Worm (Caenorhabditis elegans): ENCODE results near the gene ceh-81.

Gene ceh-81

DNA sequence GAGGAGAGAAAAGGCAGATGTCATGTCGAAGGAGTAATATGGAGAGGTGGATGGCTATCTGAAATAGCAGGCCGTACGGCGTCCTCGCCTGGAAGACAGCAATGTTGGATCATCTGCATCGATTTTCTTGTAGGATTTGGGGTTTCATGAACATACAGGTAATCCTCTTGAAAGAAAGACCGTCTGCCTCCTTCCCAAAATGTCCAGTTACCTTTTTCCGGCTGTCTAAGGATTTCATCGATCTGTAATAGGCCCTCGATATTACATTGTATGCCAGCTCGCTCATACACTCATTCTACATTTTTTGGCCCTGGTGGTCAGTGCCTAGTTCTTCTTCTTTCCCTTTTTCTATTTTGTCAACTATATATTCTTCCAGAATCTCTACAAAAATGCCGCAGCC is 7.8 kb upstream of the ceh-81 start, which contains the start of the genes fbxb-5 and btb-8:
fbxb-5 (minus strand) TSS at position 101 of the 400 bp plus-strand sequence.
btb-8 (plus strand) TSS at position 377 of the 400 bp plus-strand sequence.
- TF ChIP-seq him-1 (tag; optimal IDR thresholded peaks at IDR 0.05) (no peak), W03F9.2 (tag; optimal IDR thresholded peaks at IDR 0.05) (no peak), dao-5 (tag; optimal IDR thresholded peaks at IDR 0.05) (no peak)

DNA sequence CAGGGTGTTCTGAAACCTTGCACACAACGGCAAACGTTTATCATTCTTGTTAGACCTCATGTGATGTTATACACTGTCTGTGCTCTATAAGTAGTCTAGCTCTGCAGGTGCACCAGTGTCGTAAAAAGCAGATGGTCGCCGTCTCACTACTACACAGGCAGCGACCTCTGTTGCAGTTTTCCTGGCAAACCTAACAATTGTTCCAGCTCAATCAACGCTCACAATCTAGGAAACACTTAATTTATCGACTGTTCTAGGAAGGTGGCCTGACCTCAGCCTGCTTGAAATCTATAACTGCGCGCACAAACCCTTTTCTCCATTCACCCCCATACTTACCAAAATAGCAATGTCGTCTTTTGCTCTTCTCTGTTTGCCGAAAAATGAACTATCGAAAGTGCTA is 5.9 kb upstream of the ceh-81 start, which contains the start of gene fbxb-11:
fbxb-11 (plus strand) TSS at position 301 of the 400 bp plus-strand sequence.
- TF ChIP-seq him-1 (tag; optimal IDR thresholded peaks at IDR 0.05): no peak
- TF ChIP-seq W03F9.2 (tag; optimal IDR thresholded peaks at IDR 0.05): no peak
- TF ChIP-seq dao-5 (tag; optimal IDR thresholded peaks at IDR 0.05): no peak

DNA sequence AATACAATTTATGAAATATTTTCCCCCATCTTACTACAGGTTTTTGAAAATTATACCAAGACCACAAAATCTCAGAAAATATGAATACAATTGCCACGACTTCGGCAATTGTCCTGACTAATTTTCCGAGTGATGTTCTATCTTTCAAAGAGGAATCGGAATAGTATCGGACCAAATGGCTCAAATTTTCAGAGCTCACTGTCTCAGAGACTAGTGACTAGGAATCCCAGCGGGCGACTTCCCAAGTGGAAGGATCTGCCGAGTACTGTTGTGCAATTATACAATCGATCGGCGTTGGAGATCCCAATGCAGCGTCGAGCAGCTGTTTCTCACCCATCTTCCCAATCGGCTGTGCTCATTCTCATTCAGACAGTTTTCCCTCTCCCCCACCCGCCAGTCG is 4.5 kb upstream of the ceh-81 start, which contains the start of gene F45C12.17:
F45C12.17 (plus strand) TSS at position 377 of the 400 bp plus-strand sequence.
- no peak for TF ChIP-seq W03F9.2 (tag; optimal IDR thresholded peaks at IDR 0.05)
- no peak for TF ChIP-seq dao-5 (tag; optimal IDR thresholded peaks at IDR 0.05)
- TF ChIP-seq him-1 (tag; optimal IDR thresholded peaks at IDR 0.05): no peak

DNA sequence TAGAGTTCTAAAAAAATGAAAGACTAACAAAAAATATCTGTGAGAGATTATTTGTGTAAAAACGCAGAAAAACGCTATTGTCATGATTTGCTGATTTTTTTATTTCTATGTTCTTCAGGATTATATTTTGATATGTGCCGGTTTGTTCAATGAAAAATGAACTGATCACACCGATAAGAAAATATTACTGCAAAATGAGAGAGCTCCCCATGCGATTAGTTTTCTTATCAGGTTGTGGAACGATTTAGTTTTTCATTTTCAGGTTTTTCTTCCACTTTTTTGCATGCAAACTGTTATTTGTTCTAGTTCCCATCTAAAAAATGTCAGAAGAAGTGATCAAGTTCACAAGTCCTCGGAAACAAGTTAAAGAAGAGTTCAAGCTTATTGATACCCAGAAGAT is 1.9 kb upstream of the ceh-81 start, which contains the start of gene btb-9:
btb-9 (plus strand) TSS at position 254 of the 400 bp plus-strand sequence.
- no peak for TF ChIP-seq him-1 (tag; optimal IDR thresholded peaks at IDR 0.05)
- TF ChIP-seq dao-5 (tag; optimal IDR thresholded peaks at IDR 0.05): no peak
- TF ChIP-seq W03F9.2 (tag; optimal IDR thresholded peaks at IDR 0.05): no peak

DNA sequence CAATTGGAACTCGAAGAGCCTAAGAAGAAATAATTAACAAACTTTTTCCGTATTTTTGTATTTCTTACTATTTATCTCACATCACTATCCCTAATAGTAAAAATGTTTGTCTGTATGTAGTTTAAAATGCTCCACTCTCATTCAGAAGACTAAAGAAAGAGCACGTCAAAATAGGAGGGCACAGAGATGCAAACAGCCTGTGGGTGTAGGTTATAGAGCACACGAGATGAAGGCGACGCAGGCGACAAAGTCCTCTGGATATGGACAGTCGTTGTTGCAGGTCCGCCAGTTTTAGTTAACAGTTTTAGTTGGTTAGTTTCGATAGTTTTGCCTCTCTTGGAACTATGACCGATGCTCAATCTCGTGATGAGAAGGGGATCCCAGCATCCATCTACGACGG is 1.7 kb downstream of the ceh-81 start, which contains the start of gene ceh-82:
ceh-82 (plus strand) TSS at position 301 of the 400 bp plus-strand sequence.
- TF ChIP-seq him-1 (tag; optimal IDR thresholded peaks at IDR 0.05) (no peak), dao-5 (tag; optimal IDR thresholded peaks at IDR 0.05) (no peak), W03F9.2 (tag; optimal IDR thresholded peaks at IDR 0.05) (no peak)

DNA sequence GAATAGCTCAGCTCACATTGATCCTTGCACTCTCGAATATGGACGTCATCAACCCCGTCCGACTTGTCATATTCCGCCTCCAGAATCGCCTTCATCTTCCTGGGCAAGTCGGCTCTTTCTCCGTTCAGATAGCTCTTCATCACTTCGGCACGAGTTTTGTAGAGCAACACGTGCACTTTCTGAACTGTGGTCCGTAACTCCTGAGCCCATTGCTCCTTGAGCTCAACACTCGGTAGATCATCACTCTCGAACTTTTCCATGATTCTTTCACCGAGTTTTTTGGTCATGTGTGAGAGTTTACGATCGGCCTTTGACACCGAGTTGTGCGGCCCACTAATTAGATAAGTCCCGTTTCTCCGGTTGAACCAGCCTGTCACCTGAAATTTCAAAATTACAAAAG is 4.9 kb downstream of the ceh-81 start:
- TF ChIP-seq him-1 (tag; optimal IDR thresholded peaks at IDR 0.05) (no peak), W03F9.2 (tag; optimal IDR thresholded peaks at IDR 0.05) (no peak), dao-5 (tag; optimal IDR thresholded peaks at IDR 0.05) (no peak)

DNA sequence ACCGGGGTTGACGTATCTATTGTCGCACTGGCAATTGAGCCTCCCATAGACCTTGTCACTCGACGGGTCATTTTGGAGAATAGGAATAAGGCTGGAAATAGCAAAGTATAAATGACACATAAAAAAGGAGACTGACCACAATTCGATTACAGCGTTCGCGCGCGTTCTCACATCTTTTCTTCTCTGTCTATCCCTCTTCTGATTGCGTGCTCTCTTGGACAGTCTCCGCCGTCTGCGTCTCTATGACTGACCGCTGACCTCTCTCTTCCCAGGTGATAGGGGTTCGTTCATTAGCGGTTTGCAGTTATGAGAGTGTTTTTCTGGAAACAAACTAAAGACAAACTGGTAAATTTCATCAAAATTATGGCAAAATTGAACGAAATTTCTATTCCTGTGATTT is 6.2 kb downstream of the ceh-81 start, which contains the start of gene ceh-83:
ceh-83 (minus strand) TSS at position 181 of the 400 bp plus-strand sequence.
- TF ChIP-seq him-1 (tag; optimal IDR thresholded peaks at IDR 0.05): no peak
- TF ChIP-seq dao-5 (tag; optimal IDR thresholded peaks at IDR 0.05): no peak
- no peak for TF ChIP-seq W03F9.2 (tag; optimal IDR thresholded peaks at IDR 0.05)

DNA sequence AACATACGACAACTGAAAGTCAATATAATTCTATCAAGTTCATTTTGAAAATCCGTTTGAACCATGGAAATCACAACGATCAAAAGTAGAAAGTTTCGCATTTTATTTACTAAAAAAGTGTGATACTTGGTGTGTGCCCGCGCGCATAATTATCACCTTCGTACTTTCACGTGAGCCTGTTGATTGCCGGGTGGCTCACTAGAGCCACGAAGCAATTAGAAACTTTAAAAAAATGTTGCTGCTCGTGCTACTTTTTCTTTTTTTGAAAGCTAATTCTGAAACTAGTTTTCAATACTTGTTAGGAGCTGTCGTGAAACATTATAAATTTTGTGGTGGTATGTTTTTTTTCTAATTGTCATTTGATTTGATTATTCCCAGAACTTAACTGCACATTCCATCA is 8.6 kb downstream of the ceh-81 start, which contains the start of the genes irld-9 and irld-33:
irld-9 (minus strand) TSS at position 101 of the 400 bp plus-strand sequence.
irld-33 (plus strand) TSS at position 209 of the 400 bp plus-strand sequence.
- no peak for TF ChIP-seq W03F9.2 (tag; optimal IDR thresholded peaks at IDR 0.05)
- no peak for TF ChIP-seq dao-5 (tag; optimal IDR thresholded peaks at IDR 0.05)
- no peak for TF ChIP-seq him-1 (tag; optimal IDR thresholded peaks at IDR 0.05)

DNA sequence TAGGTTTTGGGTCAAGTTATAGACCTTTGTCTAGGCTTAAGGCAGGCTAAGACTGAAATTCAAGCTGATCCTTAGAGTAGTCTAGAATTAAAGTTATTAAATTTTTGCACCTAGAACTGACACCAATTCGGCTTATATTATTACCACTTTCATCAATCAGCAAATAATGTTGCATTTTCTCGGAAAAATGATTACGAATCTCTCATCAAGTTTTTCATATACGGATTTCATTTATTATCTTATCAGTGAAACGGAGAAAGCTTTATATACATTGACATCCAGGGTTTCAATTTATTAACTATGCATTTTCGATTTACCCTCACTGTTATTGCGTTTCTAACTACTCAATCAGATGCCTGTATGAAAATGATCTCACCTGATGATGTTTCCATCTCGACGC is 11.0 kb downstream of the ceh-81 start, which contains the start of gene K07G6.1:
K07G6.1 (plus strand) TSS at position 301 of the 400 bp plus-strand sequence.
- TF ChIP-seq him-1 (tag; optimal IDR thresholded peaks at IDR 0.05): no peak
- TF ChIP-seq W03F9.2 (tag; optimal IDR thresholded peaks at IDR 0.05): no peak
- no peak for TF ChIP-seq dao-5 (tag; optimal IDR thresholded peaks at IDR 0.05)

DNA sequence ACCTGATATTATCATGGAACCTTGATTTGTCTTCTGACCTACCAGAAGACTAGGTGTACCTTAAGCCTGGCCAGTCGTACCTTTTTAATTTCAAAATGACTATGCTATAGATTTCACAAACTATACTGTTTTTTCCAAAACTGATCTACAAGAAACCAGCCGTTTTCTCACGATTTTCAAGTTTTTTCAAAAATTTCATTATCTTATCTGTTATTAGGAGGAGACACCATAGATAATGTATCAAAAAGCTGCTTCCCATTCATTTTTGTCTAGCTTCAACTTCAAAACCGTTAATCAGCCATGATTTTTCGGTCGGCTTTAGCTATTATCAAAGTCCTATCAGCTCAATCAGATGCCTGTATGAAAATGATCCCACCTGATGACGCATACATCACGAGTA is 12.3 kb downstream of the ceh-81 start, which contains the start of gene F36H5.12:
F36H5.12 (plus strand) TSS at position 301 of the 400 bp plus-strand sequence.
- TF ChIP-seq dao-5 (tag; optimal IDR thresholded peaks at IDR 0.05) (no peak), W03F9.2 (tag; optimal IDR thresholded peaks at IDR 0.05) (no peak), him-1 (tag; optimal IDR thresholded peaks at IDR 0.05) (no peak)

DNA sequence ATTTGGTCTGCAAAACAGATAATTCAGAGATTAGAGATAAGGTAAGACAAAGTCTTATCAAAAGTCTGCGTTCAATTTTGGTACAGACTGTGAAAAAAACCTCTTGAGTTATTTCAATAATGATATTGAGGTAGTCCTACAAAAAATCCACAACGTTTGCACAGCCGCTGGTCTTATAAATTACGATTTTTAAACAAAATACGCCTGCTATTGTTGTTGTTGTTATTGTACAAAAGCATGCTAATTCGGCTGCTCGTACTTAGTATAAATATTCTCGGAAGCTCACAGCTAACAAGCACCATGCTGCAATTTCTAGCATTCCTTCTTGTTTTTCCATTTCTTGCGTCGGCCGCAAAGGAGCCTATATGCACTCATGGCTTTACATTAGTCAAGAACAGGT is 14.0 kb downstream of the ceh-81 start, which contains the start of gene clec-19:
clec-19 (plus strand) TSS at position 301 of the 400 bp plus-strand sequence.
- TF ChIP-seq dao-5 (tag; optimal IDR thresholded peaks at IDR 0.05) (no peak), him-1 (tag; optimal IDR thresholded peaks at IDR 0.05) (no peak)

DNA sequence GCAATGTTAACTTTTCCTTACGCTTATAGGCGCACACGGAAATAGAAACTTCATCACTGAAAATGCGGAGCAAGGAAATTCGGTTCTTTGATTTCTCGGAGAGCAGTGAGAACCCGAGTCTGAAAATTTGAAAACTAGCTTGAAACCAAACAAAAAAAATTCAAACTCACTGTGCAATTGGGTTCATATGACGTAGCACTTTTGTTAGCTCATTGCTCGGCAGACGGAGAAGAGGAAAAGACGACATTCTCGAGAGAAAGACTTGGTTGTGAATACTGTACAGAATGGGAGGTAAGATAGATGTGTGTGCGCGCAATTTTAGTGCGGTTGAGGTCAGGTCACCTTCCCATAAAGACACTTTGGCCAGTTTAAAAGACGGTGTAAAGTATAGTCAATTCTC is 20.2 kb downstream of the ceh-81 start, which contains the start of the genes F36H5.13 and F36H5.8:
F36H5.13 (minus strand) TSS at position 101 of the 400 bp plus-strand sequence.
F36H5.8 (minus strand) TSS at position 274 of the 400 bp plus-strand sequence.
- TF ChIP-seq dao-5 (tag; optimal IDR thresholded peaks at IDR 0.05) (no peak), W03F9.2 (tag; optimal IDR thresholded peaks at IDR 0.05) (no peak), him-1 (tag; optimal IDR thresholded peaks at IDR 0.05) (no peak)

DNA sequence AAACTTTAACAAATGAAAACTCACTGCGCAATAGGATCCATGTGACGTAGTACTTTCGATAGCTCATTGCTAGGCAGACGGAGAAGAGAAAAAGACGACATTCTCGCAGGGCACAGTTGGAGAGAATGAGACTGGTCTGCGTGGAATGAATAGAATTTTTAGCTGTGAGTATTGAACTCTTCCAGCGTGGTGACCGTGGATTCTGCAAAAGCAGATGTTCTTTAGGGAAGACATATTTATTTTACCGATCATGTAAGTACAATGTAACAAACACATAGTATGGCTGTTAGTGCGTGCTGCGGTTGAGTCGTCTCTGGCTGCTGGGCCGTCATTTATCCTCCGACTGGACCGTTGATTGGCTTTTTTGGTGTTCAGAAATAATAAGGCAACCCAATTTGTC is 22.8 kb downstream of the ceh-81 start, which contains the start of gene F36H5.9:
F36H5.9 (minus strand) TSS at position 101 of the 400 bp plus-strand sequence.
- no peak for TF ChIP-seq W03F9.2 (tag; optimal IDR thresholded peaks at IDR 0.05)
- TF ChIP-seq dao-5 (tag; optimal IDR thresholded peaks at IDR 0.05): no peak

DNA sequence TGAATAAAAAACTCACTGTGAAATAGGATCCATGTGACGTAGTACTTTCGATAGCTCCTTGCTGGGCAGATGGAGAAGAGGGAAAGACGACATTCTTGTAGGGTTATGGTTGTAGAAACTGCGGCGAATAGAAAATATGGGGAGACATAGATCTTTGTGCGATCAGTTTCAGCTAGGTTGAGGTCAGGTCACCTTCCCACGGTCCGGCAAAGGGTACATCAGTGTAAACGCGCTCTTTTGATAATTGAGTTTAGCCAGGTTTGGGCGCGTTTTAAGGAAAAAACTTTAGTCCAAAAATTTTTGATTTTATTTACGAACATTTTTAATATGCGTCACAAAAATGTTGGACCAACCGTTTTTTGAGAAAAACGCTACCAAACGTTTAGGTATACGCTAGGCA is 25.9 kb downstream of the ceh-81 start, which contains the start of gene F36H5.17:
F36H5.17 (minus strand) TSS at position 101 of the 400 bp plus-strand sequence.
- TF ChIP-seq W03F9.2 (tag; optimal IDR thresholded peaks at IDR 0.05): no peak
- TF ChIP-seq dao-5 (tag; optimal IDR thresholded peaks at IDR 0.05): no peak
- TF ChIP-seq him-1 (tag; optimal IDR thresholded peaks at IDR 0.05): no peak

Measured in whole organism, L4/young adult.